Worm (Caenorhabditis elegans): ENCODE measurements around the gene appg-1.

Gene appg-1

ce11 chrII:10382247-10382646, 56.4 kb downstream of the appg-1 start (continued):
- no peak for TF ChIP-seq hlh-17 (GFP tag; optimal IDR thresholded peaks at IDR 0.05; ENCODE audit: borderline replicate concordance)
- peak; percentile 60 for TF ChIP-seq rnt-1 (tag; optimal IDR thresholded peaks at IDR 0.05)
- no peak for TF ChIP-seq mab-9 (GFP tag; IDR thresholded peaks at IDR 0.05)
- peak in 1 of 2 experiments; percentile 50 for TF ChIP-seq ztf-11 (tag; optimal IDR thresholded peaks at IDR 0.05)
- TF ChIP-seq hpl-2 (GFP tag; optimal IDR thresholded peaks at IDR 0.05) = no peak
- TF ChIP-seq C34B4.2 (tag; optimal IDR thresholded peaks at IDR 0.05) = no peak
- no peak for TF ChIP-seq nhr-12 (tag; optimal IDR thresholded peaks at IDR 0.05)
- TF ChIP-seq unc-98 (GFP tag; IDR thresholded peaks at IDR 0.05) = no peak
- TF ChIP-seq xbp-1 (tag; optimal IDR thresholded peaks at IDR 0.05) = peak; percentile 37
- peak in 1 of 2 experiments; percentile 62 for TF ChIP-seq mdl-1 (tag; optimal IDR thresholded peaks at IDR 0.05)
- TF ChIP-seq dpl-1 (GFP tag; optimal IDR thresholded peaks at IDR 0.05) = peak; percentile 15 to 27 (median 27)
- TF ChIP-seq nhr-85 (tag) = peak; percentile 97
- no peak for TF ChIP-seq mef-2 (tag; optimal IDR thresholded peaks at IDR 0.05)
- no peak for TF ChIP-seq Y116A8C.19 (tag; optimal IDR thresholded peaks at IDR 0.05; ENCODE audit: borderline replicate concordance)
- peak; percentile 51 for TF ChIP-seq elt-2 (tag; optimal IDR thresholded peaks at IDR 0.05)
- TF ChIP-seq fkh-8 (tag; optimal IDR thresholded peaks at IDR 0.05) = no peak
- peak; percentile 69 for TF ChIP-seq nhr-90 (tag; optimal IDR thresholded peaks at IDR 0.05; ENCODE audit: poor library complexity)
- no peak for TF ChIP-seq vab-15 (tag; optimal IDR thresholded peaks at IDR 0.05)
- TF ChIP-seq ceh-63 (GFP tag; optimal IDR thresholded peaks at IDR 0.05) = no peak
- TF ChIP-seq nhr-19 (GFP tag; conservative IDR thresholded peaks at IDR 0.05) = peak; percentile 66
- no peak for TF ChIP-seq fkh-10 (GFP tag; optimal IDR thresholded peaks at IDR 0.05)
- TF ChIP-seq sptf-1 (tag; optimal IDR thresholded peaks at IDR 0.05) = no peak
- peak; percentile 53 for TF ChIP-seq nhr-47 (tag; optimal IDR thresholded peaks at IDR 0.05)
- TF ChIP-seq alr-1 (tag; optimal IDR thresholded peaks at IDR 0.05; ENCODE audit: borderline replicate concordance) = no peak
- no peak for TF ChIP-seq hlh-4 (tag; optimal IDR thresholded peaks at IDR 0.05)
- no peak for TF ChIP-seq ztf-4 (tag; optimal IDR thresholded peaks at IDR 0.05)
- peak; percentile 54 to 59 for TF ChIP-seq lin-35 (GFP tag; optimal IDR thresholded peaks at IDR 0.05)
- TF ChIP-seq aly-2 (tag; optimal IDR thresholded peaks at IDR 0.05) = no peak
- TF ChIP-seq pax-3 (tag; optimal IDR thresholded peaks at IDR 0.05) = no peak
- no peak for TF ChIP-seq ces-1 (GFP tag; optimal IDR thresholded peaks at IDR 0.05)
- TF ChIP-seq lir-3 (tag; optimal IDR thresholded peaks at IDR 0.05; ENCODE audit: poor library complexity) = peak; percentile 13
- no peak for TF ChIP-seq fkh-4 (tag; optimal IDR thresholded peaks at IDR 0.05; ENCODE audit: borderline replicate concordance)
- no peak for TF ChIP-seq nhr-76 (tag; optimal IDR thresholded peaks at IDR 0.05)
- no peak for TF ChIP-seq pag-3 (tag; optimal IDR thresholded peaks at IDR 0.05; ENCODE audit: borderline replicate concordance, insufficient read depth)
- peak; percentile 64 for TF ChIP-seq nhr-71 (tag; optimal IDR thresholded peaks at IDR 0.05)
- TF ChIP-seq jun-1 (tag; optimal IDR thresholded peaks at IDR 0.05) = no peak
- peak; percentile 27 for TF ChIP-seq C16A3.4 (tag; optimal IDR thresholded peaks at IDR 0.05)
- no peak for TF ChIP-seq isw-1 (GFP tag; IDR thresholded peaks at IDR 0.05)
- no peak for TF ChIP-seq sup-37 (GFP tag; optimal IDR thresholded peaks at IDR 0.05)
- TF ChIP-seq lin-39 (tag; optimal IDR thresholded peaks at IDR 0.05) = no peak
- no peak for TF ChIP-seq F16B12.6 (tag; optimal IDR thresholded peaks at IDR 0.05)

- TF ChIP-seq nhr-28 (tag; optimal IDR thresholded peaks at IDR 0.05) (no peak), zip-4 (GFP tag; optimal IDR thresholded peaks at IDR 0.05) (no peak), irx-1 (tag; optimal IDR thresholded peaks at IDR 0.05) (no peak), unc-30 (tag; optimal IDR thresholded peaks at IDR 0.05) (no peak), nhr-20 (tag; optimal IDR thresholded peaks at IDR 0.05) (peak; percentile 64), ceh-82 (tag; optimal IDR thresholded peaks at IDR 0.05) (no peak), sup-37 (GFP tag; optimal IDR thresholded peaks at IDR 0.05) (no peak), efl-3 (GFP tag; optimal IDR thresholded peaks at IDR 0.05) (no peak), mab-9 (GFP tag; IDR thresholded peaks at IDR 0.05) (no peak), sox-4 (tag; optimal IDR thresholded peaks at IDR 0.05) (no peak), aha-1 (tag; optimal IDR thresholded peaks at IDR 0.05) (no peak), dpl-1 (GFP tag; optimal IDR thresholded peaks at IDR 0.05) (no peak), tbx-2 (tag; optimal IDR thresholded peaks at IDR 0.05) (no peak), egl-27 (tag; optimal IDR thresholded peaks at IDR 0.05) (no peak), ceh-63 (GFP tag; optimal IDR thresholded peaks at IDR 0.05) (no peak)
Measured at ce11 chrII:10384680-10385383, 59.0 kb downstream of the appg-1 start, which contains the start of gene ztf-27. ztf-27 (plus strand) TSS chrII:10385333.

Measured in whole organism, L1 larva.